Fruit fly (Drosophila melanogaster): ENCODE results near the gene Vps24.
A peak's percentile ranks its signal among the peaks of the same experiment; 100 is the strongest.

Gene Vps24

dm6 chr3R:4340174-4340573 is 29.4 kb upstream of the Vps24 start:
- no peak for TF ChIP-seq CG8765 (GFP tag; IDR thresholded peaks at IDR 0.05)
- TF ChIP-seq Usf (GFP tag; optimal IDR thresholded peaks at IDR 0.05) = no peak
- peak; percentile 80 for TF ChIP-seq D (optimal IDR thresholded peaks at IDR 0.05)
- TF ChIP-seq D (GFP tag; optimal IDR thresholded peaks at IDR 0.05) = no peak
- TF ChIP-seq CG13296 (GFP tag; optimal IDR thresholded peaks at IDR 0.05) = no peak
- peak; percentile 81 for TF ChIP-seq zen (tag; optimal IDR thresholded peaks at IDR 0.05)
- TF ChIP-seq tin (GFP tag; optimal IDR thresholded peaks at IDR 0.05) = no peak

- no peak for TF ChIP-seq nom (GFP tag; optimal IDR thresholded peaks at IDR 0.05)
- peak; percentile 56 for TF ChIP-seq Ets97D (GFP tag; optimal IDR thresholded peaks at IDR 0.05)
- TF ChIP-seq NfI (GFP tag; optimal IDR thresholded peaks at IDR 0.05) = no peak
- TF ChIP-seq CG34422 (GFP tag; IDR thresholded peaks at IDR 0.05) = no peak
- no peak for TF ChIP-seq Sry-β (GFP tag; optimal IDR thresholded peaks at IDR 0.05)
- TF ChIP-seq CG10431 (GFP tag; optimal IDR thresholded peaks at IDR 0.05) = peak; percentile 73
- no peak for TF ChIP-seq prd (optimal IDR thresholded peaks at IDR 0.05)
- no peak for TF ChIP-seq prd (GFP tag; IDR thresholded peaks at IDR 0.05)
- peak; percentile 89 for TF ChIP-seq MBD-R2 (GFP tag; IDR thresholded peaks at IDR 0.05)
- TF ChIP-seq Neu2 (GFP tag; optimal IDR thresholded peaks at IDR 0.05; ENCODE audit: borderline replicate concordance) = no peak
- no peak for TF ChIP-seq CG15269 (tag; optimal IDR thresholded peaks at IDR 0.05)
- TF ChIP-seq ftz-f1 (GFP tag; optimal IDR thresholded peaks at IDR 0.05) = peak; percentile 83
- TF ChIP-seq sens (GFP tag) = peak; percentile 76
- peak; percentile 66 for TF ChIP-seq trem (tag; optimal IDR thresholded peaks at IDR 0.05)
- no peak for TF ChIP-seq HHEX (GFP tag; optimal IDR thresholded peaks at IDR 0.05)
- TF ChIP-seq CG11695 (GFP tag; IDR thresholded peaks at IDR 0.05) = no peak
- TF ChIP-seq Dll (GFP tag; IDR thresholded peaks at IDR 0.05; ENCODE audit: partially characterized antibody) = peak; percentile 46; the same call in 2 of the 4 replicates
- no peak for TF ChIP-seq Mrtf (GFP tag; IDR thresholded peaks at IDR 0.05)
- TF ChIP-seq exex (tag; optimal IDR thresholded peaks at IDR 0.05) = no peak
- TF ChIP-seq sim (GFP tag; IDR thresholded peaks at IDR 0.05) = no peak
- no peak for TF ChIP-seq sug (tag; optimal IDR thresholded peaks at IDR 0.05)
- no peak for TF ChIP-seq ewg (GFP tag; optimal IDR thresholded peaks at IDR 0.05)
- peak; percentile 56 for TF ChIP-seq Dip3 (GFP tag; optimal IDR thresholded peaks at IDR 0.05)
- peak in 1 of 2 experiments; percentile 33 for TF ChIP-seq tll (GFP tag; optimal IDR thresholded peaks at IDR 0.05)
- peak; percentile 22 for TF ChIP-seq CG14710 (tag; optimal IDR thresholded peaks at IDR 0.05)
- peak; percentile 45; the same call in 2 of the 3 replicates for TF ChIP-seq CG34224 (GFP tag; IDR thresholded peaks at IDR 0.05; ENCODE audit: partially characterized antibody)
- TF ChIP-seq Dref (GFP tag; IDR thresholded peaks at IDR 0.05) = peak; percentile 79
- peak; percentile 68 for TF ChIP-seq CG9797 (GFP tag; optimal IDR thresholded peaks at IDR 0.05)
- TF ChIP-seq Hsf (GFP tag; optimal IDR thresholded peaks at IDR 0.05) = no peak
- TF ChIP-seq CG6272 (GFP tag; IDR thresholded peaks at IDR 0.05) = no peak
- TF ChIP-seq Pdp1 (GFP tag; optimal IDR thresholded peaks at IDR 0.05) = peak in 1 of 2 experiments; percentile 20
- no peak for TF ChIP-seq Atf6 (GFP tag; IDR thresholded peaks at IDR 0.05)
- TF ChIP-seq jigr1 (GFP tag; IDR thresholded peaks at IDR 0.05) = no peak
- TF ChIP-seq stwl (tag; optimal IDR thresholded peaks at IDR 0.05) = peak; percentile 94
- TF ChIP-seq ab (GFP tag; optimal IDR thresholded peaks at IDR 0.05) = no peak
- TF ChIP-seq D (optimal IDR thresholded peaks at IDR 0.05) = peak; percentile 65
- no peak for TF ChIP-seq D (GFP tag; optimal IDR thresholded peaks at IDR 0.05)
- TF ChIP-seq Taf1 (GFP tag; IDR thresholded peaks at IDR 0.05) = no peak
- TF ChIP-seq CG15514 (GFP tag; optimal IDR thresholded peaks at IDR 0.05) = peak; percentile 65
- TF ChIP-seq bbx (GFP tag; IDR thresholded peaks at IDR 0.05; ENCODE audit: partially characterized antibody) = peak; percentile 27; the same call in 1 of the 2 replicates
- peak in 1 of 3 experiments; percentile 76 for TF ChIP-seq Stat92E (GFP tag; optimal IDR thresholded peaks at IDR 0.05)
- TF ChIP-seq E2f2 (GFP tag; IDR thresholded peaks at IDR 0.05) = peak; percentile 91
- TF ChIP-seq dpn (GFP tag; optimal IDR thresholded peaks at IDR 0.05) = peak; percentile 13 to 16
- TF ChIP-seq amos (GFP tag; IDR thresholded peaks at IDR 0.05; ENCODE audit: partially characterized antibody) = peak; percentile 47
Measured at dm6 chr3R:4337580-4337979, 26.8 kb upstream of the Vps24 start, which contains the start of the genes Skp2 and CG1103. Skp2 (minus strand) TSS chr3R:4337674. CG1103 (plus strand) TSS chr3R:4337755.
